Worm (Caenorhabditis elegans) whole organism, midembryonic: ENCODE measurements around the gene che-11.

Experiments used
- T22C8.4 ChIP-seq: fragments of 200-800 bp; sonication (Bioruptor generic); IDR thresholded peaks from 2 replicates; pipeline ENCODE4 v1.3.6; 2022; ENCODE audit warnings: missing genetic modification characterization, missing compliant biosample characterization
- cog-1 ChIP-seq: sonication (generic microtip); optimal IDR thresholded peaks from 2 replicates; lab custom pipeline; 2016; ENCODE audit warnings: missing genetic modification characterization, missing compliant biosample characterization
- flt-1 ChIP-seq: fragments of 200-800 bp; sonication (Bioruptor generic); IDR thresholded peaks from 2 replicates; pipeline ENCODE4 v1.3.6; 2022; ENCODE audit warnings: missing genetic modification characterization, missing compliant biosample characterization
- klf-2 ChIP-seq: fragments of 200-800 bp; sonication (Bioruptor generic); conservative IDR thresholded peaks from 2 replicates; pipeline ENCODE4 v1.3.6; 2022; ENCODE audit warnings: missing genetic modification reagents, missing genetic modification characterization, missing compliant biosample characterization
- med-1 ChIP-seq: sonication (generic microtip); optimal IDR thresholded peaks from 2 replicates; lab custom pipeline; 2017; ENCODE audit warnings: missing genetic modification characterization, mild to moderate bottlenecking, missing compliant biosample characterization, antibody characterized with exemption, missing genetic modification reagents; ENCODE audit not compliant: insufficient read depth
- ref-1 ChIP-seq: fragments of 200-800 bp; sonication (Bioruptor generic); conservative IDR thresholded peaks from 2 replicates; pipeline ENCODE4 v1.3.6; 2022; ENCODE audit warnings: missing genetic modification reagents, missing genetic modification characterization, missing compliant biosample characterization
- tab-1 ChIP-seq: fragments of 200-800 bp; sonication (Bioruptor generic); IDR thresholded peaks from 2 replicates; pipeline ENCODE4 v1.3.6; 2022; ENCODE audit warnings: missing genetic modification characterization, missing compliant biosample characterization
- ztf-23 ChIP-seq: fragments of 200-800 bp; sonication (Bioruptor generic); IDR thresholded peaks from 2 replicates; pipeline ENCODE4 v1.3.6; 2022; ENCODE audit warnings: missing genetic modification reagents, missing genetic modification characterization, missing compliant biosample characterization
- ztf-29 ChIP-seq: fragments of 200-800 bp; sonication (Bioruptor generic); IDR thresholded peaks from 2 replicates; pipeline ENCODE4 v1.3.6; 2022; ENCODE audit warnings: missing genetic modification reagents, missing genetic modification characterization, missing compliant biosample characterization

che-11 gene

ce11 chrV:12117567-12118053 is 32.9 kb downstream of the che-11 start, which contains the start of gene C13C4.8:
Gene C13C4.8 (plus strand): TSS chrV:12118003.
- TF ChIP-seq ztf-29 (GFP tag; lab: Robert Waterston, UW) = no peak
- TF ChIP-seq ref-1 (GFP tag; lab: Robert Waterston, UW) = no peak
- no peak for TF ChIP-seq klf-2
- TF ChIP-seq flt-1 (GFP tag; lab: Robert Waterston, UW) = no peak
- no peak for TF ChIP-seq ztf-23 (GFP tag; lab: Robert Waterston, UW)
- no peak for TF ChIP-seq T22C8.4 (GFP tag; lab: Robert Waterston, UW)
- no peak for TF ChIP-seq tab-1 (GFP tag; lab: Robert Waterston, UW)
- no peak for TF ChIP-seq cog-1
- no peak for TF ChIP-seq med-1 (GFP tag; lab: Kevin White, UChicago)

ce11 chrV:12115150-12115549 is 35.4 kb downstream of the che-11 start:
- TF ChIP-seq flt-1 (GFP tag; lab: Robert Waterston, UW) = no peak
- no peak for TF ChIP-seq ztf-29 (GFP tag; lab: Robert Waterston, UW)
- no peak for TF ChIP-seq ztf-23 (GFP tag; lab: Robert Waterston, UW)
- TF ChIP-seq T22C8.4 (GFP tag; lab: Robert Waterston, UW) = no peak
- no peak for TF ChIP-seq tab-1 (GFP tag; lab: Robert Waterston, UW)
- TF ChIP-seq klf-2 = no peak
- no peak for TF ChIP-seq cog-1
- no peak for TF ChIP-seq ref-1 (GFP tag; lab: Robert Waterston, UW)
- TF ChIP-seq med-1 (GFP tag; lab: Kevin White, UChicago) = no peak

- TF ChIP-seq ztf-23 (GFP tag; lab: Robert Waterston, UW) (no peak), med-1 (GFP tag; lab: Kevin White, UChicago) (no peak), cog-1 (no peak), T22C8.4 (GFP tag; lab: Robert Waterston, UW) (no peak), klf-2 (no peak), tab-1 (GFP tag; lab: Robert Waterston, UW) (no peak), ztf-29 (GFP tag; lab: Robert Waterston, UW) (no peak)
Observed at ce11 chrV:12114693-12115092, 35.8 kb downstream of the che-11 start, which contains the start of gene spin-1. Gene spin-1 (plus strand): TSS chrV:12114993.

ce11 chrV:12113726-12114125 is 36.8 kb downstream of the che-11 start:
- TF ChIP-seq T22C8.4 (GFP tag; lab: Robert Waterston, UW) = no peak
- no peak for TF ChIP-seq flt-1 (GFP tag; lab: Robert Waterston, UW)
- no peak for TF ChIP-seq med-1 (GFP tag; lab: Kevin White, UChicago)
- TF ChIP-seq ref-1 (GFP tag; lab: Robert Waterston, UW) = no peak
- no peak for TF ChIP-seq cog-1
- TF ChIP-seq tab-1 (GFP tag; lab: Robert Waterston, UW) = no peak
- TF ChIP-seq ztf-23 (GFP tag; lab: Robert Waterston, UW) = no peak
- TF ChIP-seq klf-2 = no peak
- TF ChIP-seq ztf-29 (GFP tag; lab: Robert Waterston, UW) = no peak

ce11 chrV:12111452-12111851 is 39.1 kb downstream of the che-11 start, which contains the start of gene lhpp-1:
Gene lhpp-1 (minus strand): TSS chrV:12111805.
- TF ChIP-seq tab-1 (GFP tag; lab: Robert Waterston, UW) (no peak), ztf-29 (GFP tag; lab: Robert Waterston, UW) (no peak), med-1 (GFP tag; lab: Kevin White, UChicago) (no peak), T22C8.4 (GFP tag; lab: Robert Waterston, UW) (no peak), ztf-23 (GFP tag; lab: Robert Waterston, UW) (no peak), cog-1 (no peak), klf-2 (no peak), flt-1 (GFP tag; lab: Robert Waterston, UW) (no peak), ref-1 (GFP tag; lab: Robert Waterston, UW) (no peak)

ce11 chrV:12106841-12107240 is 43.7 kb downstream of the che-11 start, which contains the start of gene nhr-136:
Gene nhr-136 (plus strand): TSS chrV:12107141.
- TF ChIP-seq ref-1 (GFP tag; lab: Robert Waterston, UW) (no peak), tab-1 (GFP tag; lab: Robert Waterston, UW) (no peak), klf-2 (no peak), T22C8.4 (GFP tag; lab: Robert Waterston, UW) (no peak), ztf-29 (GFP tag; lab: Robert Waterston, UW) (no peak), ztf-23 (GFP tag; lab: Robert Waterston, UW) (no peak), med-1 (GFP tag; lab: Kevin White, UChicago) (no peak), flt-1 (GFP tag; lab: Robert Waterston, UW) (no peak)

- TF ChIP-seq tab-1 (GFP tag; lab: Robert Waterston, UW) (no peak), ztf-23 (GFP tag; lab: Robert Waterston, UW) (no peak), flt-1 (GFP tag; lab: Robert Waterston, UW) (no peak), ref-1 (GFP tag; lab: Robert Waterston, UW) (no peak)
Observed at ce11 chrV:12103920-12104319, 46.6 kb downstream of the che-11 start, which contains the start of gene nhr-153. Gene nhr-153 (plus strand): TSS chrV:12104220.

ce11 chrV:12100794-12101343 is 49.6 kb downstream of the che-11 start, which contains the start of gene nhr-154:
Gene nhr-154 (plus strand): TSS chrV:12101293.
- TF ChIP-seq tab-1 (GFP tag; lab: Robert Waterston, UW) (no peak), ztf-23 (GFP tag; lab: Robert Waterston, UW) (no peak), ref-1 (GFP tag; lab: Robert Waterston, UW) (no peak), ztf-29 (GFP tag; lab: Robert Waterston, UW) (no peak), klf-2 (no peak), cog-1 (no peak), flt-1 (GFP tag; lab: Robert Waterston, UW) (no peak)

ce11 chrV:12098123-12098522 is 52.4 kb downstream of the che-11 start, which contains the start of gene nhr-209:
Gene nhr-209 (plus strand): TSS chrV:12098149.
- no peak for TF ChIP-seq ztf-23 (GFP tag; lab: Robert Waterston, UW)
- TF ChIP-seq flt-1 (GFP tag; lab: Robert Waterston, UW) = no peak
- TF ChIP-seq T22C8.4 (GFP tag; lab: Robert Waterston, UW) = no peak
- TF ChIP-seq klf-2 = no peak
- no peak for TF ChIP-seq tab-1 (GFP tag; lab: Robert Waterston, UW)
- TF ChIP-seq med-1 (GFP tag; lab: Kevin White, UChicago) = no peak
- no peak for TF ChIP-seq ztf-29 (GFP tag; lab: Robert Waterston, UW)
- TF ChIP-seq ref-1 (GFP tag; lab: Robert Waterston, UW) = no peak
- no peak for TF ChIP-seq cog-1
